Fruit fly (Drosophila melanogaster): Measurements from ENCODE around the gene Pkc98E.

The Pkc98E gene

DNA sequence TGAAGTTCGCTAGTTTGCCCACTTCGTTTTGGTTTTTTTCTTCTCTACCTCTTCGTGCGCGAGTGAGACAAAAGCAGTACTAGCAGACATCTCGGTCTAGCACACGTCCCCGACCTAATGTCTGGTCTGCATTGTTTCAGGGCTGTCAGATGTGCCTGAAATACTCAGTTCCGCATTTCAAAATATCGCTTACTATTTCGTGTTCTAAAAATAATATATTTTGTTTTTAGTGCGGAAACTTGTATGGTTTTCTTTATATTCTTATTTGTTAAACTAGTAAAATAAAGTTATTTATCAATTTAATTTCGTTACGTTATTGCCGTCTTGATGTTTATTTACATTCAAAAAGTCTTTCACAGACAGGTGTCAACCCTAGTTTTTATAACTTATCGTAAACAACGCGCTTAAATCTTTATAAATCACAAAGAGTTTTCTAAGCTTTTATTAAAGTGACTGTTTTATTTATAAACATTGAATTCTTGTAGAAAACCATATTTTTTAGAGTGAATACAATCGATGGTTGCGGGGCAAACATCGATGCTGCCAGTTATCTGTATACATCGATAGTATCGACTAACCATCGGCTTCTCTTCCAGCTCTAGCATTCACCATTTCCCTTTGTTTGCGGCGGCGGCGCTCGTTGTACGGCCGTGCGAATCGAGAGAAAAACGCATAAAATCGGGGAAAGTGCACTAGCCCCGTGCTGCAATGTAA is 24.4 kb downstream of the Pkc98E start (continued):
- TF ChIP-seq vvl (GFP tag; IDR thresholded peaks at IDR 0.05) (no peak), lbe (GFP tag; optimal IDR thresholded peaks at IDR 0.05) (peak; percentile 40), zf30C (GFP tag; optimal IDR thresholded peaks at IDR 0.05) (no peak), ap (GFP tag; IDR thresholded peaks at IDR 0.05) (no peak), TFAM (GFP tag; optimal IDR thresholded peaks at IDR 0.05) (no peak), Hmr (GFP tag; optimal IDR thresholded peaks at IDR 0.05) (peak; percentile 75), sens-2 (GFP tag; IDR thresholded peaks at IDR 0.05) (no peak), bab2 (GFP tag; optimal IDR thresholded peaks at IDR 0.05) (peak; percentile 52), jing (GFP tag; optimal IDR thresholded peaks at IDR 0.05) (peak; percentile 17), CG15269 (tag; optimal IDR thresholded peaks at IDR 0.05) (peak; percentile 87), Nf-YC (tag; optimal IDR thresholded peaks at IDR 0.05) (peak; percentile 72), D (optimal IDR thresholded peaks at IDR 0.05) (no peak), D (GFP tag; optimal IDR thresholded peaks at IDR 0.05) (peak; percentile 55), Pdp1 (GFP tag; optimal IDR thresholded peaks at IDR 0.05) (peak; percentile 6 to 55), Usf (GFP tag; optimal IDR thresholded peaks at IDR 0.05) (peak; percentile 31), CG2202 (tag; optimal IDR thresholded peaks at IDR 0.05) (no peak), Hsf (GFP tag; optimal IDR thresholded peaks at IDR 0.05) (peak; percentile 50), gt (GFP tag; IDR thresholded peaks at IDR 0.05) (no peak), schlank (tag; optimal IDR thresholded peaks at IDR 0.05) (no peak), fd64A (GFP tag; optimal IDR thresholded peaks at IDR 0.05) (no peak), CG34376 (GFP tag; optimal IDR thresholded peaks at IDR 0.05) (no peak), Lpt (GFP tag; optimal IDR thresholded peaks at IDR 0.05) (no peak), E2f2 (GFP tag; IDR thresholded peaks at IDR 0.05) (no peak), Scr (GFP tag; IDR thresholded peaks at IDR 0.05; ENCODE audit: partially characterized antibody) (no peak), chm (GFP tag; IDR thresholded peaks at IDR 0.05) (no peak), ham (GFP tag; IDR thresholded peaks at IDR 0.05) (no peak), disco-r (GFP tag; optimal IDR thresholded peaks at IDR 0.05) (peak; percentile 24), zfh2 (GFP tag; optimal IDR thresholded peaks at IDR 0.05) (peak; percentile 30), CG9609 (GFP tag; optimal IDR thresholded peaks at IDR 0.05) (peak; percentile 46), insv (GFP tag; optimal IDR thresholded peaks at IDR 0.05) (peak in 1 of 2 experiments; percentile 37), tna (GFP tag; IDR thresholded peaks at IDR 0.05; ENCODE audit: partially characterized antibody) (no peak), org-1 (GFP tag; optimal IDR thresholded peaks at IDR 0.05) (peak; percentile 49), fd102C (GFP tag; optimal IDR thresholded peaks at IDR 0.05) (no peak), CG12104 (GFP tag; optimal IDR thresholded peaks at IDR 0.05) (peak; percentile 63), CG10321 (GFP tag; IDR thresholded peaks at IDR 0.05) (no peak), Asciz (GFP tag; optimal IDR thresholded peaks at IDR 0.05) (peak; percentile 65), CG17912 (GFP tag; optimal IDR thresholded peaks at IDR 0.05) (no peak), CG14860 (GFP tag; IDR thresholded peaks at IDR 0.05; ENCODE audit: partially characterized antibody) (no peak), nerfin-2 (GFP tag; IDR thresholded peaks at IDR 0.05; ENCODE audit: partially characterized antibody) (no peak), Gug (GFP tag; IDR thresholded peaks at IDR 0.05) (peak; percentile 59; the same call in 3 of the 4 replicates), CG42726 (GFP tag; IDR thresholded peaks at IDR 0.05; ENCODE audit: partially characterized antibody) (no peak), Dip2 (GFP tag; IDR thresholded peaks at IDR 0.05) (no peak)
